Fruit fly (Drosophila melanogaster) whole organism, prepupa: ENCODE measurements around the gene CG8539.

Experiments used
- CG10631 ChIP-seq: fragments of 200-800 bp; sonication (Bioruptor generic); optimal IDR thresholded peaks from 2 replicates; lab custom pipeline; 2016; ENCODE audit warnings: missing biosample characterization, missing genetic modification characterization
- CG10669 ChIP-seq: fragments of 200-800 bp; sonication (Bioruptor generic); optimal IDR thresholded peaks from 3 replicates; lab custom pipeline; 2018; ENCODE audit warnings: missing biosample characterization, mild to moderate bottlenecking, missing genetic modification characterization, moderate library complexity
- CG11762 ChIP-seq: fragments of 200-800 bp; sonication (Bioruptor generic); optimal IDR thresholded peaks from 3 replicates; lab custom pipeline; 2016; ENCODE audit warnings: missing biosample characterization, missing genetic modification characterization; ENCODE audit not compliant: insufficient read depth
- CG11902 ChIP-seq: fragments of 200-800 bp; sonication (Bioruptor generic); optimal IDR thresholded peaks from 3 replicates; lab custom pipeline; 2016; ENCODE audit warnings: missing biosample characterization, missing genetic modification characterization
- CG15336 ChIP-seq: fragments of 200-800 bp; sonication (Bioruptor generic); IDR thresholded peaks from 2 replicates; pipeline ENCODE4 v1.3.6; 2022; ENCODE audit warnings: missing biosample characterization, missing genetic modification characterization
- CG16779 ChIP-seq: fragments of 200-800 bp; sonication (Bioruptor generic); optimal IDR thresholded peaks from 3 replicates; lab custom pipeline; 2017; ENCODE audit warnings: missing biosample characterization, mild to moderate bottlenecking, missing genetic modification characterization
- CG3032 ChIP-seq: fragments of 200-800 bp; optimal IDR thresholded peaks from 2 replicates; lab custom pipeline; 2019; ENCODE audit warnings: missing biosample characterization, mild to moderate bottlenecking, missing genetic modification characterization, moderate library complexity
- CG31627 ChIP-seq: fragments of 200-800 bp; sonication (Bioruptor generic); optimal IDR thresholded peaks from 3 replicates; lab custom pipeline; 2016; ENCODE audit warnings: missing biosample characterization, missing genetic modification characterization
- CG3919 ChIP-seq: fragments of 200-800 bp; sonication (Bioruptor generic); optimal IDR thresholded peaks from 3 replicates; lab custom pipeline; 2016; ENCODE audit warnings: missing biosample characterization, missing genetic modification characterization
- CG4318 ChIP-seq: fragments of 200-800 bp; sonication (Bioruptor generic); optimal IDR thresholded peaks from 3 replicates; lab custom pipeline; 2017; ENCODE audit warnings: missing biosample characterization, mild to moderate bottlenecking, missing genetic modification characterization
- CG6163 ChIP-seq: fragments of 200-800 bp; sonication (Bioruptor generic); IDR thresholded peaks from 3 replicates; pipeline ENCODE4 v1.3.6; 2022; ENCODE audit warnings: missing biosample characterization, missing genetic modification characterization
- CG6276 ChIP-seq: fragments of 200-800 bp; sonication (Bioruptor generic); optimal IDR thresholded peaks from 2 replicates; lab custom pipeline; 2017; ENCODE audit warnings: missing biosample characterization, mild to moderate bottlenecking, missing genetic modification characterization
- CG6854 ChIP-seq: fragments of 200-800 bp; sonication (Bioruptor generic); optimal IDR thresholded peaks from 2 replicates; lab custom pipeline; 2017; ENCODE audit warnings: missing biosample characterization, mild to moderate bottlenecking, missing genetic modification characterization
- CG7368 ChIP-seq: fragments of 200-800 bp; sonication (Bioruptor generic); optimal IDR thresholded peaks from 3 replicates; lab custom pipeline; 2016; ENCODE audit warnings: missing biosample characterization, missing genetic modification characterization
- CG8119 ChIP-seq: fragments of 200-800 bp; sonication (Bioruptor generic); IDR thresholded peaks from 3 replicates; pipeline ENCODE4 v1.3.6; 2022; ENCODE audit warnings: missing biosample characterization, missing genetic modification characterization
- CG8319 ChIP-seq: fragments of 200-800 bp; sonication (Bioruptor generic); optimal IDR thresholded peaks from 3 replicates; lab custom pipeline; 2016; ENCODE audit warnings: missing biosample characterization, missing genetic modification characterization
- CG9139 ChIP-seq: fragments of 200-800 bp; sonication (Bioruptor generic); optimal IDR thresholded peaks from 3 replicates; lab custom pipeline; 2017; ENCODE audit warnings: missing biosample characterization, mild to moderate bottlenecking, missing genetic modification characterization
- Eip78C ChIP-seq: fragments of 200-800 bp; sonication (Bioruptor generic); peaks from one replicate; lab custom pipeline; 2016; ENCODE audit warnings: missing biosample characterization, missing genetic modification characterization
- Hr38 ChIP-seq: sonication (Bioruptor generic); optimal IDR thresholded peaks from 2 replicates; lab custom pipeline; 2016; ENCODE audit warnings: missing biosample characterization, missing genetic modification characterization
- Hr4 ChIP-seq: fragments of 200-800 bp; sonication (Bioruptor generic); optimal IDR thresholded peaks from 3 replicates; lab custom pipeline; 2016; ENCODE audit warnings: missing biosample characterization, missing genetic modification characterization
- Lpt ChIP-seq: fragments of 200-800 bp; sonication (Bioruptor generic); optimal IDR thresholded peaks from 3 replicates; lab custom pipeline; 2016; ENCODE audit warnings: missing biosample characterization, missing genetic modification characterization
- OdsH ChIP-seq: fragments of 200-800 bp; sonication (Bioruptor generic); optimal IDR thresholded peaks from 3 replicates; lab custom pipeline; 2016; ENCODE audit warnings: missing biosample characterization, missing genetic modification characterization
- Smox ChIP-seq: fragments of 200-800 bp; sonication (Bioruptor generic); optimal IDR thresholded peaks from 3 replicates; lab custom pipeline; 2016; ENCODE audit warnings: missing biosample characterization, missing genetic modification characterization
- achi ChIP-seq: fragments of 200-800 bp; sonication (Bioruptor generic); optimal IDR thresholded peaks from 3 replicates; lab custom pipeline; 2016; ENCODE audit warnings: missing biosample characterization, missing genetic modification characterization
- acj6 ChIP-seq: fragments of 200-800 bp; sonication (Bioruptor generic); optimal IDR thresholded peaks from 3 replicates; lab custom pipeline; 2016; ENCODE audit warnings: missing biosample characterization, missing genetic modification characterization
- dsx ChIP-seq: fragments of 200-800 bp; optimal IDR thresholded peaks from 3 replicates; lab custom pipeline; 2019; ENCODE audit warnings: missing biosample characterization, mild to moderate bottlenecking, missing genetic modification characterization, moderate library complexity; ENCODE audit not compliant: poor library complexity, severe bottlenecking
- esn ChIP-seq: fragments of 200-800 bp; sonication (Bioruptor generic); optimal IDR thresholded peaks from 2 replicates; lab custom pipeline; 2016; ENCODE audit warnings: missing biosample characterization, mild to moderate bottlenecking, missing genetic modification characterization, moderate library complexity
- fd59A ChIP-seq: fragments of 200-800 bp; sonication (Bioruptor generic); optimal IDR thresholded peaks from 2 replicates; lab custom pipeline; 2017; ENCODE audit warnings: missing biosample characterization, mild to moderate bottlenecking, missing genetic modification characterization, missing genetic modification reagents
- fd85E ChIP-seq: fragments of 200-800 bp; sonication (Bioruptor generic); optimal IDR thresholded peaks from 3 replicates; lab custom pipeline; 2016; ENCODE audit warnings: missing biosample characterization, missing genetic modification characterization
- fkh ChIP-seq: fragments of 200-800 bp; sonication (Bioruptor generic); optimal IDR thresholded peaks from 3 replicates; lab custom pipeline; 2017; ENCODE audit warnings: missing biosample characterization, mild to moderate bottlenecking, missing genetic modification characterization, moderate library complexity
- pdm3 ChIP-seq: fragments of 200-800 bp; sonication (Bioruptor generic); optimal IDR thresholded peaks from 3 replicates; lab custom pipeline; 2016; ENCODE audit warnings: missing biosample characterization, missing genetic modification characterization
- salr ChIP-seq, 2 experiments: fragments of 200-800 bp; sonication (Bioruptor generic); optimal IDR thresholded peaks; 3 replicates each; lab custom pipeline; 2016 to 2018; ENCODE audit warnings: missing biosample characterization in 2 of 2, missing genetic modification characterization in 2 of 2, mild to moderate bottlenecking in 1 of 2
- ss ChIP-seq, 2 experiments: fragments of 200-800 bp; sonication (Bioruptor generic); optimal IDR thresholded peaks; 2 replicates in 1 of 2; 3 replicates in 1 of 2; lab custom pipeline; 2017 to 2018; ENCODE audit warnings: mild to moderate bottlenecking in 2 of 2, missing biosample characterization in 2 of 2, missing genetic modification characterization in 2 of 2, moderate library complexity in 1 of 2
- svp ChIP-seq: fragments of 200-800 bp; sonication (Bioruptor generic); peaks from one replicate; lab custom pipeline; 2016; ENCODE audit warnings: missing biosample characterization, missing genetic modification characterization
- vri ChIP-seq: fragments of 200-800 bp; sonication (Bioruptor generic); optimal IDR thresholded peaks from 3 replicates; lab custom pipeline; 2016; ENCODE audit warnings: missing biosample characterization, mild to moderate bottlenecking, missing genetic modification characterization

Gene CG8539

DNA sequence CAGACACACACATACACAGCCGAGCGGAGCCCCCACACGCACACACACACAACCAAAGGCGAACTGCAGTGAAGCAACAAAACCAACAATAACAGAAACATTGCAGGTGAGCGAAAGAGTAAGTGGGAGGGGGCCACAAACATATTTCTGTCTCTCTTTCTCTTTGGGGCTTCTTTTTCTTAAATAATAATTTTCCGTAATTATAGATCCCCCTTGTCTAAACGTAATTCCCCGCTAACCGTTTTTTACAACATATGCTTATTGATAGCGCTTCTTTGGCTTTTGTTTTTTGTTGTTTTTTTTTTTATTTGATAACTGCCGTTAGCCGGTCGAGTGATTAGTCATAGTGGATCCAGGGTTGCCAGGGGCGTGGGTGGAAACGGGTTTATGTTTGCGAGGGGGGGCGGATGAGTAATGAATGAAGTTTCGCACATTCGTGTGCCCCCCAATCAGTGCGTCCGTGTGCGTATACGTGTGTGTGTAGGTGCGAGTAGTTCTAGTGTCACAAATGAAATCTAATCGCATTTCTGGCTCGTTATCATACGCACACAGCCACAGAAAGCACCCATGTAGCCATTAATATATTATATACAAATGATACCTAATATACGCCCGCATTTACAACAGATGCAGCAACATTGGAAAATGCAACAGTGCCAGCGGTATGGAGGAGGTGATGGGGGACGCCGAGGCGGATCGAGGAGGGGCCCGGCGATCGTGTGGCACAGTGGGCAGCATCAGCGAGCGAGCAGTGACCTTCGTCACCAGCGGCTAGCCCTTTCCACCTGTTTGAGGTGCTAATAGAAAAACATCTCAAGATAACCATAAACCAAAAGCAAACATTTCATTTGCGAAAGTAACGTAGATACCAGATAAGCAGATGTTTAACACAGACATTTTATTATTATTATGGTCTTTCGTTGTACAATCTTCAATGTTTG lies 30.7 kb upstream of the CG8539 start (continued):
- TF ChIP-seq CG7368 (no peak), CG11762 (no peak), salr (GFP tag; optimal IDR thresholded peaks at IDR 0.05; lab: Kevin White, UChicago) (no peak), Lpt (GFP tag; lab: Kevin White, UChicago) (no peak), CG15336 (GFP tag; lab: Robert Waterston, UW) (peak; percentile 43; the same call in 1 of the 2 replicates), Hr4 (GFP tag; lab: Kevin White, UChicago) (peak; percentile 61), Smox (GFP tag; lab: Kevin White, UChicago) (peak; percentile 45), CG8319 (GFP tag; lab: Kevin White, UChicago) (no peak), achi (GFP tag; lab: Kevin White, UChicago) (peak; percentile 34), CG4318 (GFP tag; lab: Kevin White, UChicago) (peak; percentile 24), esn (GFP tag; lab: Kevin White, UChicago) (peak; percentile 55), CG6163 (no peak; the same call in 2 of the 3 replicates), acj6 (GFP tag; lab: Kevin White, UChicago) (no peak), ss (GFP tag; optimal IDR thresholded peaks at IDR 0.05; lab: Kevin White, UChicago) (peak in 1 of 2 experiments; percentile 55), OdsH (GFP tag; lab: Kevin White, UChicago) (no peak), fd59A (GFP tag; lab: Kevin White, UChicago) (no peak), vri (GFP tag; lab: Kevin White, UChicago) (peak; percentile 67)

DNA sequence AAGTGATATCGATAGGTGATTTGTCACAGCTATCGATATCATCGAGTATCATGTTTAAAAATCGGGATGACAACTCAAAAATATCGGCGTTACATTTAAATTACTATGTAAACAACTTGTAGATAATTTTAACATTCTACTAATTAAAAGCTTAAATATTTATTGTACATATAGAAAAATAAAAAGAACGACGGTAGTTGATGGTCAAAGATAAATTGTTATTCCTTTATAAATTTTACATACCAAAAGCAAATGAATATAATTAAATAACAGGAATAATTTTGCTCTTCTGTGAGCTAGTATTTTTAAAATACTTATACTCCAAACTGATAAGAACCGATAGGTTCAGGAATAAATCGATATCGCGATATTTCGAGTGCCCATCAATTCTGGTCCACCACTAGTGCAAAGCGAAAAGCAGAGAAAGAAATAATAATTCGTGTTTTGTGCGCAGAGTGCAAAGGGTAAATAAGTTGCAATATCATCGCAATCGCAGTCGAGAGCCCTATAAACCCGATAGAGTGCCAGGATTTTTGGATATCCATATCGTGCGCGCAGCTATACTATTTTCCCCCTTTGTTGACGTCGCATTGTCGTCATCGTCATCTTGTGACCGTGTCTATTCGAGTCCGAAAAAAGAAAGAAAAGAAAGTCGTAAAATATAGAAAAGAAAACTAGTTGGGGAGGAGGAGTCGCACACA lies 29.9 kb upstream of the CG8539 start, which contains the start of gene lqf:
Gene lqf, plus strand, starts transcription at position 401 of the 701 bp plus-strand sequence.
- no peak for TF ChIP-seq CG16779 (tag; lab: Kevin White, UChicago)
- 0 out of 2 replicates have a peak, but pooled peaks have one; percentile 27 for TF ChIP-seq CG15336 (GFP tag; lab: Robert Waterston, UW)
- peak; percentile 80 for TF ChIP-seq fkh
- TF ChIP-seq CG4318 (GFP tag; lab: Kevin White, UChicago): no peak
- no peak for TF ChIP-seq pdm3 (GFP tag; lab: Kevin White, UChicago)
- TF ChIP-seq CG9139 (GFP tag; lab: Kevin White, UChicago): peak; percentile 24
- peak; percentile 81 for TF ChIP-seq svp (GFP tag; lab: Kevin White, UChicago)
- no peak for TF ChIP-seq fd59A (GFP tag; lab: Kevin White, UChicago)
- peak; percentile 62 for TF ChIP-seq Eip78C (GFP tag; lab: Kevin White, UChicago)
- TF ChIP-seq Smox (GFP tag; lab: Kevin White, UChicago): peak; percentile 32
- TF ChIP-seq dsx (GFP tag; lab: Kevin White, UChicago): peak; percentile 30
- no peak for TF ChIP-seq vri (GFP tag; lab: Kevin White, UChicago)
- TF ChIP-seq CG6276 (GFP tag; lab: Kevin White, UChicago): peak; percentile 35
- no peak for TF ChIP-seq Hr38
- peak; percentile 27 for TF ChIP-seq esn (GFP tag; lab: Kevin White, UChicago)
- TF ChIP-seq CG31627: no peak
- no peak for TF ChIP-seq salr (GFP tag; optimal IDR thresholded peaks at IDR 0.05; lab: Kevin White, UChicago)
- TF ChIP-seq CG10669 (GFP tag; lab: Kevin White, UChicago): no peak
- peak; percentile 26 for TF ChIP-seq CG3032 (tag; lab: Kevin White, UChicago)
- TF ChIP-seq CG6854 (GFP tag; lab: Kevin White, UChicago): peak; percentile 28
- peak; percentile 41; the same call in 2 of the 3 replicates for TF ChIP-seq CG8119 (GFP tag; lab: Robert Waterston, UW)
- TF ChIP-seq CG10631 (GFP tag; lab: Kevin White, UChicago): peak; percentile 49
- peak; percentile 40 for TF ChIP-seq CG3919 (GFP tag; lab: Kevin White, UChicago)
- TF ChIP-seq ss (GFP tag; optimal IDR thresholded peaks at IDR 0.05; lab: Kevin White, UChicago): peak in 1 of 2 experiments; percentile 29
- peak; percentile 36 for TF ChIP-seq fd85E (GFP tag; lab: Kevin White, UChicago)
- TF ChIP-seq CG11902 (GFP tag; lab: Kevin White, UChicago): no peak
